Worm (Caenorhabditis elegans): ENCODE results near the gene epi-1.
"Not testable (repeated sequence)": the region's sequence is repeated elsewhere in the genome, so short reads cannot be mapped to it uniquely, and the experiment has no call there.

Gene epi-1

ce11 chrIV:10687307-10687706, 20.7 kb downstream of the epi-1 start, which contains the start of gene R102.2:
Gene R102.2 (plus strand): TSS chrIV:10687607.
- not testable (repeated sequence) for TF ChIP-seq unc-62 (GFP tag; optimal IDR thresholded peaks at IDR 0.05)

ce11 chrIV:10688972-10689567, 22.4 kb downstream of the epi-1 start, which contains the start of gene R102.3:
Gene R102.3 (plus strand): TSS chrIV:10689517.
- TF ChIP-seq unc-62 (GFP tag; optimal IDR thresholded peaks at IDR 0.05) = no peak

- TF ChIP-seq unc-62 (GFP tag; optimal IDR thresholded peaks at IDR 0.05) = no peak
Measured at ce11 chrIV:10690139-10690538, 23.5 kb downstream of the epi-1 start, which contains the start of gene R102.8. Gene R102.8 (minus strand): TSS chrIV:10690239.

ce11 chrIV:10695203-10695602, 28.6 kb downstream of the epi-1 start, which contains the start of gene R102.4:
Gene R102.4 (minus strand): TSS chrIV:10695303.
- TF ChIP-seq unc-62 (GFP tag; optimal IDR thresholded peaks at IDR 0.05) = no peak

DNA sequence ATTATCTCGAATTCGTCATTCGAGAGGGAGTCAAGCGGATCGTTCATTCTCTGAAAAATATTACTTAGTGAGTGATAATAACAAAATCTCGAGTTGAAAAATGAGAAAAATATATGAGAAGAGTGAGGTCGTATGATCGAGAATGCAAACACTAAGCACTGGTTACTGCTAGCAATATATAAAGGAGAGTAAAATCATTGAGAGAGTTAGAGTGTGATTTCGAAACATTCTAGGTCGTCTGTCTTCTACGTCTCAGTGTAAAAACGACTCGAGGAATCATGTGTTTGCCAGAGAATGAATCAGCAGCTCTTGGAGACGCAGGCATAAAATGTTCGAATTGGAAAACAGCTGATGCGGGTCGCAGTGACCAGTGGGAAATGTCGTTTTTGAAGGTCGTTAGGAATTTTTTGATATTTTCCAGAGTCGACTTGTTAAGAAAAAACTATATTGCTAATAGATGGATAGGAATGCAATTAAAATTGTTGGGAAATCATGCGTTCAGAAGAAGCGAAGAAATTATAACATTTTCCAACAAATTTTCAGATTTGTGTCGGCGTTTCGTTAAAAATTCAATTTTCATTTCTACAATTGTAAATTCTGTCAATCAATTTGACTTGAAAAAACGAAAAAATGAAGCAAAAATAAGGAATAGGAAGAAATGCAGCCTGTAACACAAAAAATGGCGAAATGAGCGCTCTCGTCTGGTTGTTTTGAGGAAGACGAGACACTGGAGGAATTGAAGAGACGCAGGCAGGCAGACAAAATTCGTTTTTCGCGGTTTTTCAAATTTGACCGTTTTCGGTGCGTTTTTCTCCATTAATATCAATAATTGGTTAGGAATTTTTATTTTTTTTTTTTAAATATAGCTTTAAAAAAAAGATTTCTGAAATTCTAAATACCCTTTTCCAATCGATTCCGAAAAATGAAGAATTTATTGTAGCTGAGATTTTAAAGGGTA, 30.7 kb downstream of the epi-1 start, which contains the start of gene allo-1:
allo-1 (minus strand) TSS at position 51 of the 958 bp plus-strand sequence.
- no peak for TF ChIP-seq unc-62 (GFP tag; optimal IDR thresholded peaks at IDR 0.05)

DNA sequence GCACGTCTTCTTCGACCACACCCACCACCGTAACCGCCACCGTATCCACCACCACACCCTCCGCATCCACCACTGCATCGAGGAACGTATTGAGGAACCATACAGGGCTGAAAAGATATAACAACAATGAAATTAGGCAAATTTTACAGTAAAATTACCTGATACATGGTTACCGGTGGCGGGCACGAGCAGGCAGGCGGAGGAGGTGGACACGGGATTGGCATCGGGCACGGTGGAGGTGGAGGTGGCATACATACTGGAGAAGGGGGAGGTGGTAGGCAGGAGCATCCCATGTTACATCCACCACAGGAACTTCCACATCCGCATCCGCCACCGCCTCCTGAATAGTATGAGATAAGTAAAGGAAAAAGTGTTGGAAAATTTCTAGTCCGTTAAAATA, 31.9 kb downstream of the epi-1 start:
- no peak for TF ChIP-seq unc-62 (GFP tag; optimal IDR thresholded peaks at IDR 0.05)

DNA sequence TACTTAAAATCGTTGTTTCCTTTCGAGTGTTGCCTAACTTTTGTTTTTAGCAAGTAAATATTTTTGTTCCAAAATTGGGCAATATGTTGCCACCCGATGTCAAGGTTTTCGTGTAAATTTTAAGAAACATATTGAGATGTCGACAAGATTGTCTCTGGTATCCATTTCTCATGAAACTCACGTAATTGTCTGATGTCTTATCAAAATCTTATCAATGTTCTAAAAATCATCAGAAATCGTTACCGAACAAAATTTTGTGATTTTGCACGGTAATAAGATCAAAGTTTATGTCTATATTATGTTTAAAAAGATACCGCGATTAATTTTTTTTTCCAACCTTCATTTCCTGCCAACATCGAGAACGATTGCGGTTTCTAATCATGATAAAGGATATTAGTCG, 32.4 kb downstream of the epi-1 start:
- TF ChIP-seq unc-62 (GFP tag; optimal IDR thresholded peaks at IDR 0.05) = no peak

- no peak for TF ChIP-seq unc-62 (GFP tag; optimal IDR thresholded peaks at IDR 0.05)
Measured at ce11 chrIV:10699660-10700059, 33.0 kb downstream of the epi-1 start, which contains the start of gene R102.11. Gene R102.11 (minus strand): TSS chrIV:10699760.

DNA sequence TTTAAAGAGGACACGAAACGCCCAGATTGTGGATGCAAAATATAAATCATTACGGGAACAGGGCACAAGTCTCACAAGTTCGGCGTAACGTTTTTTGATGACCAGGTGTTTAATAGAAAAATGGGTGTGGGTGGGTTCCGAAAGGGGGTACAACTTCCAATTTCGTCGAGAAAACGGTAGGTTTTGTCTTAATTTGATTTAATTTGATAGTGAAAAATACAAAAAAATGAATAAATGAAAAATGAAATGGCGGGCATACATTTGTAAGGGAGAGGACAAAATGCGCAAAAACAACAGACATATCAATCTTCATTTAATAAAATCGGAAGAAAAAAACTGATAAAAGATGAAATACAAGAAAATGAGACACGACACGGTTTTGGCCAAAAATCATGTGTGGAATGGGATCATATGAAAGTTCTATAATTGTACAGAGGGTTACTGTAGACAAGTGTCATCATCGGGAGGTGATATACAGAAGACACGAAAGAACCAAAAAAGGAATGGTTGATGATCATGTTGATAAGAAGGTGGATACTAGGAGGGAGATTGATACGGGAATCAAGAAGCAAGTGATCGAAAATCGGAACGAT, 35.3 kb downstream of the epi-1 start:
- no peak for TF ChIP-seq unc-62 (GFP tag; optimal IDR thresholded peaks at IDR 0.05)

DNA sequence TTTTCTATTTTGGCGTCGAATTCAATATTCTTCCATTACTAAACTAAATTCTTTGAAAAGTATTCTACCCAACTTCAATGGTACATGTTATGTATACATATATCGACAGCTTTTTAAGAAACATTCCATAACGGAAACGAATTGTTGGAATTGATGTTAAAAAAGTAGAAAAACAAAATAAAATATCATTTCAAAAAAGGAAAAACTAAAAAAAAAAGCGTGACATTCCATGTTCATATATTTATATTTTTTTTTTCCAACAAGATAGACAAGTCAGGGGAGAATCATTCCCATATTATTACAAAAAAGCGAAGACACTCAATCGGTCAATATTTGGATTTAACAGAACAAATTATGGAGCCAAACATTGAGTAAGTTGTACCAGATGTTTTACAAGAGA, 38.6 kb downstream of the epi-1 start, which contains the start of gene R102.10:
R102.10 (plus strand) TSS at position 301 of the 400 bp plus-strand sequence.
- TF ChIP-seq unc-62 (GFP tag; optimal IDR thresholded peaks at IDR 0.05) = no peak

DNA sequence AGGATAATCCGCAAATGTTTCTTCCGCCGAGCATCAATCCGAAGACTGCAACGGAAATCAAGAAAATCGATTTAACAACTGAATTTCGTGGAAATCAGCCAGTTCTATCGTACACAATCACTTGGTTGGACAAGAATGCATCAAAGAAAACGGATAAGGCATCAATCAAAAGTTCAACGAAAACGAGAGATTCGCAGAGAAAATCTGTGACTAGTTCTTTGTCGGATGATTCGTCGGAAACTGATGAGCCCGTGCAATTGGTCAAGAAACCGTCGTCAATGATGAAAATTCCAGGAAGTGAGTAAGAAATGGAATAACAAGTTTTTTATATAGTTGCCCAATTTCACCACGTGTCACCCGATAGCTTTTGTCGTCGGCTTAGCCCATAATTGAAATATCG, 39.5 kb downstream of the epi-1 start, which contains the start of gene R102.6:
R102.6 (minus strand) TSS at position 101 of the 400 bp plus-strand sequence.
- no peak for TF ChIP-seq unc-62 (GFP tag; optimal IDR thresholded peaks at IDR 0.05)

- TF ChIP-seq unc-62 (GFP tag; optimal IDR thresholded peaks at IDR 0.05) = no peak
Measured at ce11 chrIV:10711729-10712128, 45.1 kb downstream of the epi-1 start, which contains the start of gene glb-21. Gene glb-21 (minus strand): TSS chrIV:10711794.

DNA sequence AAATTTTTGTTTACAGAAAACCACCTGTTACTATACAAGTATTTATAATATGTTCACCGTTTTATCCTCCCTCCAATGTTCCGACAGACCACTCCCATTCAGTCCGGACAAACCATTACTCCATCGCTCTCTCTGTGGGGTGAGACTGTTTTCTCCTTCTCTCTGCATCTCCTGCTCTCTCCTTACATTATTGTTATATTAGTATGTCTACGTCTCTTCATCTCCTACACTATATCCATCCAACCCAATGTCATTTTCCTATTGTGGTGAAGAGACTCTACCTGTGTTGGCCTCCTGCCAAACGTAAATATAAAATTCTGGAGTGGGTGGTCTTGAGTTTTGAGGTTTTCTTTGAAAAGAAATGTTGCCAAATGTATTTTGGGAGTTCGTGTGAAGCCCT, 48.0 kb downstream of the epi-1 start:
- TF ChIP-seq unc-62 (GFP tag; optimal IDR thresholded peaks at IDR 0.05) = no peak

DNA sequence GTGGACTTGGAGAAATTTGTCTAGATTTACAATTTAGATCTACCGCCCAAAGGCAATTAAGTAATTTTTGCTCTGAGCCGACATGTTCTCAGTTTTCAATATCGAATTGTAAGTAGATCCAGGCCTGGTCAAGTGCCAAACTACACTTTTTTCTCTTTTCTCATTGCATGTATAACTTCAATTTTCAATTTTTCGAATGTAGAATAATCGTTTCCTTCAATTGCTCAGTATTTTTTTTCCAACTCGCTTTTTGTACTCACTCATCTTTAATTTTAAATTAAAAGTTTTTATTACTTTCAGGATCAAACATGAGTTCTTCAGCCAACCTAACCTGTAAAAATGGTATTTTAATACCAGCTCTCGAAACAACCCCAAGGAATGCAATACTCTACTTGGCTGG, 49.7 kb downstream of the epi-1 start, which contains the start of gene ncx-3:
ncx-3 (plus strand) TSS at position 301 of the 400 bp plus-strand sequence.
- TF ChIP-seq unc-62 (GFP tag; optimal IDR thresholded peaks at IDR 0.05) = no peak

DNA sequence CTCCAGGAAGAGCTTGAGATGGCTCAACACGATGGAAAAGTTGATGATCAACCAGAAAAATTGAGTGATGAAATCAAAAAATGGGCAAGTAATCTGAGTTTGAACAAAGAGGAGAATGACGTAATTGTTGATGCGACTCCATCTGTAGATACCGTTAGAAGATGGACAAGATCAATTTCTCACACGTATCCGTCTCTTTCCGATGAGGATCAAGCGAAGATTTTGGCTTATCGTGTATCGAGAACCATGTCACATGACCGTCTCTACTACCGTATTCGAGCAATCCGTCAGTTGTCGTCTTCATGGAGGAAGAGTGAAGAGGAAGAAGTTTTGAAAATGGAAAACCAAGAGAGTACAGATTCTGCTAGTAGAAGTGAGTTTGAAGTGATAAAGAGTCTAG, 51.5 kb downstream of the epi-1 start:
- TF ChIP-seq unc-62 (GFP tag; optimal IDR thresholded peaks at IDR 0.05) = no peak

- TF ChIP-seq unc-62 (GFP tag; optimal IDR thresholded peaks at IDR 0.05) = no peak
Measured at ce11 chrIV:10718865-10719264, 52.2 kb downstream of the epi-1 start.
